Worm (Caenorhabditis elegans): ENCODE data around the gene rfip-2.

DNA sequence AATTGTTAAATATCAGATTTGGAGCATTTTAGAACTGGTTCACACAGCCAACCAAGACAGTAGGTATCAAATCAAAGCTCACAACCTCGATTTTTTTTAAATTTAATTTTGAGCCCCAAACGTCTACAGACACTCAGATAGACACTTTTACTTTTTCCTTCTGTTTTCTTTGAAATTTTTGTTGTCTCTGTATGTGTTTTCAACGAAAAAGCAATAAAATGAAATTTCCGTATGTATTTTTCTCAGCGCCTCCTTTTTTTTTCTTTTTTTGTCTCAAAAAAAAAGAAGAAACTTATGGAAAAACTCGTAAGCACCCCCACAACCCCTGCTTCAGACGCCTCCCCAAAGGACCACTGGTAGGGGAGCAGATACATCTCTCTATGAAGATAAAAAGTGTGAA is 50.2 kb downstream of the rfip-2 start:
- TF ChIP-seq scrt-1 (GFP tag; IDR thresholded peaks at IDR 0.05) (no peak), B0310.2 (tag; optimal IDR thresholded peaks at IDR 0.05) (no peak), pes-1 (GFP tag; IDR thresholded peaks at IDR 0.05) (no peak), hmbx-1 (tag; optimal IDR thresholded peaks at IDR 0.05) (no peak), tra-4 (tag; optimal IDR thresholded peaks at IDR 0.05) (no peak), ama-1 (optimal IDR thresholded peaks at IDR 0.05) (no peak), hnd-1 (tag; optimal IDR thresholded peaks at IDR 0.05) (no peak), ets-7 (tag; optimal IDR thresholded peaks at IDR 0.05) (no peak), sea-1 (GFP tag; conservative IDR thresholded peaks at IDR 0.05) (no peak), F13C5.2 (tag; optimal IDR thresholded peaks at IDR 0.05) (no peak), flt-1 (GFP tag; IDR thresholded peaks at IDR 0.05) (no peak), hmg-4 (GFP tag; optimal IDR thresholded peaks at IDR 0.05) (no peak), ceh-36 (tag; optimal IDR thresholded peaks at IDR 0.05) (no peak), tbx-37 (GFP tag; conservative IDR thresholded peaks at IDR 0.05) (no peak)

All from whole organism, early embryonic.